Worm (Caenorhabditis elegans) whole organism, late embryonic: ENCODE measurements around the gene Y54G11A.3.
A peak's percentile ranks its signal among the peaks of the same experiment; 100 is the strongest.

ENCODE experiments used
- C08G9.2 ChIP-seq: sonication (generic microtip); optimal IDR thresholded peaks from 2 replicates; lab custom pipeline; 2016; ENCODE audit warnings: mild to moderate bottlenecking, missing genetic modification characterization, moderate library complexity, missing compliant biosample characterization
- C38D4.7 ChIP-seq: fragments of 200-800 bp; sonication (Bioruptor generic); optimal IDR thresholded peaks from 2 replicates; lab custom pipeline; 2018; ENCODE audit warnings: mild to moderate bottlenecking, missing genetic modification characterization, moderate library complexity, missing compliant biosample characterization
- F13H6.1 ChIP-seq: sonication (generic microtip); optimal IDR thresholded peaks from 2 replicates; lab custom pipeline; 2016; ENCODE audit warnings: missing genetic modification characterization, missing compliant biosample characterization
- K02D7.2 ChIP-seq: sonication (generic microtip); optimal IDR thresholded peaks from 2 replicates; lab custom pipeline; 2017; ENCODE audit warnings: mild to moderate bottlenecking, missing genetic modification characterization, missing compliant biosample characterization
- K09A11.1 ChIP-seq: sonication (generic microtip); optimal IDR thresholded peaks from 2 replicates; lab custom pipeline; 2017; ENCODE audit warnings: antibody characterized with exemption, mild to moderate bottlenecking, missing genetic modification characterization, missing compliant biosample characterization; ENCODE audit not compliant: insufficient read depth
- ahr-1 ChIP-seq: sonication (generic microtip); optimal IDR thresholded peaks from 2 replicates; lab custom pipeline; 2016; ENCODE audit warnings: missing genetic modification characterization, missing compliant biosample characterization
- ama-1 ChIP-seq: fragments of 150-350 bp; optimal IDR thresholded peaks from 2 replicates; lab custom pipeline; 2014
- ceh-14 ChIP-seq: sonication (generic microtip); optimal IDR thresholded peaks from 2 replicates; lab custom pipeline; 2016; ENCODE audit warnings: missing genotype, missing genetic modification characterization, missing compliant biosample characterization
- ceh-18 ChIP-seq: sonication (generic microtip); optimal IDR thresholded peaks from 2 replicates; lab custom pipeline; 2016; ENCODE audit warnings: missing genetic modification characterization, missing compliant biosample characterization
- ceh-19 ChIP-seq: fragments of 200-800 bp; sonication (Bioruptor generic); optimal IDR thresholded peaks from 2 replicates; lab custom pipeline; 2018; ENCODE audit warnings: mild to moderate bottlenecking, missing genetic modification characterization, missing compliant biosample characterization
- ceh-24 ChIP-seq: sonication (generic microtip); optimal IDR thresholded peaks from 2 replicates; lab custom pipeline; 2016; ENCODE audit warnings: mild to moderate bottlenecking, missing genetic modification characterization, missing compliant biosample characterization
- ceh-30 ChIP-seq: fragments of 150-350 bp; optimal IDR thresholded peaks from 2 replicates; lab custom pipeline; 2014; ENCODE audit warnings: missing biosample characterization, missing genetic modification characterization
- ceh-34 ChIP-seq: sonication (generic microtip); optimal IDR thresholded peaks from 2 replicates; lab custom pipeline; 2016; ENCODE audit warnings: mild to moderate bottlenecking, missing genetic modification characterization, missing compliant biosample characterization
- ceh-45 ChIP-seq: fragments of 200-800 bp; sonication (Bioruptor generic); IDR thresholded peaks from 2 replicates; pipeline ENCODE4 v1.3.6; 2022; ENCODE audit warnings: missing genetic modification reagents, missing genetic modification characterization, missing compliant biosample characterization
- ceh-48 ChIP-seq: sonication (generic microtip); optimal IDR thresholded peaks from 2 replicates; lab custom pipeline; 2016; ENCODE audit warnings: missing genetic modification characterization, inconsistent platforms, missing compliant biosample characterization
- ceh-6 ChIP-seq: fragments of 200-800 bp; sonication (Bioruptor generic); optimal IDR thresholded peaks from 2 replicates; lab custom pipeline; 2018; ENCODE audit warnings: mild to moderate bottlenecking, missing genetic modification characterization, missing compliant biosample characterization
- dmd-4 ChIP-seq: sonication (generic microtip); optimal IDR thresholded peaks from 2 replicates; lab custom pipeline; 2016; ENCODE audit warnings: borderline replicate concordance, missing genetic modification characterization, missing compliant biosample characterization
- elt-2 ChIP-seq: sonication (generic microtip); optimal IDR thresholded peaks from 2 replicates; lab custom pipeline; 2016; ENCODE audit warnings: missing genetic modification reagents, missing genetic modification characterization, missing compliant biosample characterization
- elt-4 ChIP-seq: sonication (generic microtip); optimal IDR thresholded peaks from 2 replicates; lab custom pipeline; 2016; ENCODE audit warnings: missing genetic modification characterization, missing compliant biosample characterization
- ets-4 ChIP-seq: sonication (generic microtip); optimal IDR thresholded peaks from 2 replicates; lab custom pipeline; 2016; ENCODE audit warnings: missing genetic modification characterization, missing compliant biosample characterization
- eyg-1 ChIP-seq: sonication (generic microtip); optimal IDR thresholded peaks from 2 replicates; lab custom pipeline; 2016; ENCODE audit warnings: missing genotype, missing genetic modification characterization, missing compliant biosample characterization
- fax-1 ChIP-seq: sonication (generic microtip); optimal IDR thresholded peaks from 2 replicates; lab custom pipeline; 2016; ENCODE audit warnings: missing genotype, missing genetic modification characterization, missing compliant biosample characterization
- fkh-10 ChIP-seq: fragments of 150-350 bp; optimal IDR thresholded peaks from 2 replicates; lab custom pipeline; 2014; ENCODE audit warnings: missing biosample characterization, missing genetic modification reagents, missing genetic modification characterization
- fkh-6 ChIP-seq: sonication (generic microtip); optimal IDR thresholded peaks from 2 replicates; lab custom pipeline; 2016; ENCODE audit warnings: missing genetic modification characterization, missing compliant biosample characterization
- gmeb-2 ChIP-seq: sonication (generic microtip); optimal IDR thresholded peaks from 2 replicates; lab custom pipeline; 2016; ENCODE audit warnings: missing genetic modification characterization, inconsistent platforms, missing compliant biosample characterization
- hlh-15 ChIP-seq: sonication (generic microtip); optimal IDR thresholded peaks from 2 replicates; lab custom pipeline; 2016; ENCODE audit warnings: missing genetic modification characterization, missing compliant biosample characterization
- hlh-6 ChIP-seq: sonication (generic microtip); optimal IDR thresholded peaks from 2 replicates; lab custom pipeline; 2016; ENCODE audit warnings: missing genotype, missing genetic modification characterization, missing compliant biosample characterization
- hlh-8 ChIP-seq: sonication (generic microtip); optimal IDR thresholded peaks from 2 replicates; lab custom pipeline; 2016; ENCODE audit warnings: missing genotype, missing genetic modification characterization, missing compliant biosample characterization
- lim-6 ChIP-seq: sonication (generic microtip); optimal IDR thresholded peaks from 2 replicates; lab custom pipeline; 2016; ENCODE audit warnings: missing genetic modification characterization, missing compliant biosample characterization
- lin-11 ChIP-seq: fragments of 200-800 bp; sonication (Bioruptor generic); optimal IDR thresholded peaks from 2 replicates; lab custom pipeline; 2018; ENCODE audit warnings: mild to moderate bottlenecking, missing genetic modification characterization, missing compliant biosample characterization
- madf-2 ChIP-seq: sonication (generic microtip); optimal IDR thresholded peaks from 2 replicates; lab custom pipeline; 2017; ENCODE audit warnings: missing genetic modification characterization, missing compliant biosample characterization
- mec-3 ChIP-seq: sonication (generic microtip); optimal IDR thresholded peaks from 2 replicates; lab custom pipeline; 2016; ENCODE audit warnings: borderline replicate concordance, missing genetic modification characterization, missing compliant biosample characterization
- nhr-232 ChIP-seq: sonication (generic microtip); optimal IDR thresholded peaks from 2 replicates; lab custom pipeline; 2016; ENCODE audit warnings: missing genetic modification characterization, missing compliant biosample characterization
- npax-4 ChIP-seq: sonication (generic microtip); optimal IDR thresholded peaks from 2 replicates; lab custom pipeline; 2016; ENCODE audit warnings: missing genetic modification characterization, missing compliant biosample characterization
- odd-2 ChIP-seq: sonication (generic microtip); optimal IDR thresholded peaks from 2 replicates; lab custom pipeline; 2017; ENCODE audit warnings: antibody characterized with exemption, mild to moderate bottlenecking, missing genetic modification characterization, missing compliant biosample characterization
- pag-3 ChIP-seq: sonication (generic microtip); optimal IDR thresholded peaks from 2 replicates; lab custom pipeline; 2016; ENCODE audit warnings: missing compliant biosample characterization, missing genetic modification characterization, borderline replicate concordance
- pat-9 ChIP-seq: fragments of 200-800 bp; sonication (Bioruptor generic); optimal IDR thresholded peaks from 2 replicates; lab custom pipeline; 2018; ENCODE audit warnings: mild to moderate bottlenecking, missing genetic modification characterization, moderate library complexity, missing compliant biosample characterization
- pha-2 ChIP-seq: sonication (generic microtip); optimal IDR thresholded peaks from 2 replicates; lab custom pipeline; 2017; ENCODE audit warnings: mild to moderate bottlenecking, missing genetic modification characterization, missing compliant biosample characterization
- pha-4 ChIP-seq: fragments of 150-350 bp; optimal IDR thresholded peaks from 2 replicates; lab custom pipeline; 2018; ENCODE audit warnings: missing biosample characterization, missing genetic modification reagents, missing genetic modification characterization
- pqm-1 ChIP-seq: sonication (generic microtip); optimal IDR thresholded peaks from 2 replicates; lab custom pipeline; 2016; ENCODE audit warnings: missing genetic modification characterization, missing compliant biosample characterization
- pros-1 ChIP-seq: fragments of 150-350 bp; optimal IDR thresholded peaks from 2 replicates; lab custom pipeline; 2014; ENCODE audit warnings: missing biosample characterization, missing genetic modification reagents, missing genetic modification characterization
- ref-2 ChIP-seq: sonication (generic microtip); optimal IDR thresholded peaks from 2 replicates; lab custom pipeline; 2016; ENCODE audit warnings: missing genetic modification characterization, missing compliant biosample characterization
- rnt-1 ChIP-seq: sonication (generic microtip); optimal IDR thresholded peaks from 2 replicates; lab custom pipeline; 2016; ENCODE audit warnings: missing genetic modification characterization, missing compliant biosample characterization
- sdc-2 ChIP-seq: sonication (generic microtip); optimal IDR thresholded peaks from 2 replicates; lab custom pipeline; 2016; ENCODE audit warnings: missing genotype, missing genetic modification characterization, missing compliant biosample characterization
- sox-2 ChIP-seq: fragments of 200-800 bp; sonication (Bioruptor generic); IDR thresholded peaks from 2 replicates; pipeline ENCODE4 v1.3.6; 2022; ENCODE audit warnings: missing genetic modification reagents, missing genetic modification characterization, missing compliant biosample characterization
- sox-4 ChIP-seq: sonication (generic microtip); optimal IDR thresholded peaks from 2 replicates; lab custom pipeline; 2017; ENCODE audit warnings: mild to moderate bottlenecking, missing genetic modification characterization, inconsistent platforms, missing compliant biosample characterization
- syd-9 ChIP-seq: sonication (generic microtip); optimal IDR thresholded peaks from 2 replicates; lab custom pipeline; 2016; ENCODE audit warnings: mild to moderate bottlenecking, missing genetic modification characterization, moderate library complexity, missing compliant biosample characterization
- tbx-2 ChIP-seq: sonication (generic microtip); optimal IDR thresholded peaks from 2 replicates; lab custom pipeline; 2016; ENCODE audit warnings: missing genetic modification characterization, missing compliant biosample characterization
- tbx-7 ChIP-seq: sonication (generic microtip); optimal IDR thresholded peaks from 2 replicates; lab custom pipeline; 2016; ENCODE audit warnings: missing genotype, missing genetic modification characterization, missing compliant biosample characterization
- unc-3 ChIP-seq, 2 experiments: fragments of 200-800 bp in 1 of 2; sonication (Bioruptor generic) in 1 of 2; sonication (generic microtip) in 1 of 2; conservative IDR thresholded peaks in 1 of 2; optimal IDR thresholded peaks in 1 of 2; 2 replicates each; pipeline versions ENCODE4 v1.3.6 to Lab custom; 2016 to 2022; ENCODE audit warnings: missing compliant biosample characterization in 2 of 2, missing genetic modification characterization in 2 of 2, missing genetic modification reagents in 1 of 2
- unc-42 ChIP-seq: sonication (generic microtip); optimal IDR thresholded peaks from 2 replicates; lab custom pipeline; 2016; ENCODE audit warnings: missing genotype, missing genetic modification characterization, missing compliant biosample characterization
- unc-55 ChIP-seq: sonication (generic microtip); optimal IDR thresholded peaks from 2 replicates; lab custom pipeline; 2017; ENCODE audit warnings: missing biosample characterization, missing genetic modification reagents, missing genetic modification characterization
- zip-5 ChIP-seq: sonication (generic microtip); optimal IDR thresholded peaks from 2 replicates; lab custom pipeline; 2016; ENCODE audit warnings: missing genetic modification characterization, missing compliant biosample characterization
- ztf-16 ChIP-seq: sonication (generic microtip); optimal IDR thresholded peaks from 2 replicates; lab custom pipeline; 2017; ENCODE audit warnings: missing genetic modification characterization, missing compliant biosample characterization

Y54G11A.3 gene

DNA sequence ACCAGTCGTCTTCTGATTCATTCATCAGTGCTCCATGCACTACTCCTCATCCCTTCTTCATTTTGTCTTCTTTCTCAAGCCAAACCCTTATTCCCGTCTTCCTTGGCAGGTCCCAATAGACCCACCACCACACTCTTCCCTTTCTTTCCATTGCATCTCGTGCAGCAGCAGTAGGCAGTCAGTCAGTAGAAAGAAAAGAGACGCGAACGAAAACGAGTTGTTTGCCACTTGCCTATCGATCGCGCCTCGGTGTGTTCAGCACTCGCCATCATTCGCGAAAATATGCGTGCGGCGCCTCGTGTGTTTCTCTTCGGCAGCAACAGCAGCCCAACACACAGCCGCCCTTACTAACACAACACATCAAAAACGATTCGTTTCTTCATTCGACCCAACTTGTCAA is 26.9 kb upstream of the Y54G11A.3 start:
- TF ChIP-seq syd-9 (tag; lab: Kevin White, UChicago) (no peak), madf-2 (tag; lab: Kevin White, UChicago) (peak; percentile 99), C38D4.7 (GFP tag; lab: Kevin White, UChicago) (no peak), K09A11.1 (tag; lab: Kevin White, UChicago) (no peak), pag-3 (tag; lab: Kevin White, UChicago) (no peak), lim-6 (tag; lab: Kevin White, UChicago) (no peak), unc-3 (GFP tag; conservative IDR thresholded peaks at IDR 0.05; lab: Robert Waterston, UW) (no peak), unc-3 (tag; optimal IDR thresholded peaks at IDR 0.05; lab: Kevin White, UChicago) (no peak), npax-4 (tag; lab: Kevin White, UChicago) (no peak), ama-1 (lab: Kevin White, UChicago) (peak; percentile 64), ahr-1 (tag; lab: Kevin White, UChicago) (no peak), zip-5 (no peak), tbx-7 (no peak), ceh-45 (no peak), ets-4 (tag; lab: Kevin White, UChicago) (no peak), odd-2 (no peak), ztf-16 (tag; lab: Kevin White, UChicago) (no peak), elt-2 (tag; lab: Kevin White, UChicago) (no peak), ceh-6 (peak; percentile 8), F13H6.1 (tag; lab: Kevin White, UChicago) (no peak), tbx-2 (tag; lab: Kevin White, UChicago) (peak; percentile 67), pqm-1 (tag; lab: Kevin White, UChicago) (no peak), elt-4 (no peak), ceh-19 (peak; percentile 33), pha-4 (no peak), mec-3 (tag; lab: Kevin White, UChicago) (peak; percentile 52), pat-9 (tag; lab: Kevin White, UChicago) (no peak), ceh-30 (no peak), sdc-2 (tag; lab: Kevin White, UChicago) (peak; percentile 30), fkh-10 (GFP tag; lab: Kevin White, UChicago) (peak; percentile 45), ceh-48 (peak; percentile 68), sox-2 (GFP tag; lab: Robert Waterston, UW) (no peak), sox-4 (tag; lab: Kevin White, UChicago) (no peak), ref-2 (tag; lab: Kevin White, UChicago) (peak; percentile 14), nhr-232 (no peak), unc-42 (tag; lab: Kevin White, UChicago) (peak; percentile 40), ceh-14 (tag; lab: Kevin White, UChicago) (no peak), gmeb-2 (tag; lab: Kevin White, UChicago) (no peak), pros-1 (no peak), pha-2 (tag; lab: Kevin White, UChicago) (no peak), hlh-15 (tag; lab: Kevin White, UChicago) (no peak), ceh-18 (tag; lab: Kevin White, UChicago) (no peak), hlh-8 (tag; lab: Kevin White, UChicago) (peak; percentile 1), eyg-1 (no peak), C08G9.2 (no peak), ceh-34 (peak; percentile 49), fkh-6 (tag; lab: Kevin White, UChicago) (no peak), K02D7.2 (tag; lab: Kevin White, UChicago) (no peak), dmd-4 (tag; lab: Kevin White, UChicago) (peak; percentile 28), ceh-24 (no peak), rnt-1 (tag; lab: Kevin White, UChicago) (no peak), hlh-6 (tag; lab: Kevin White, UChicago) (peak; percentile 19), fax-1 (tag; lab: Kevin White, UChicago) (no peak), lin-11 (tag; lab: Kevin White, UChicago) (peak; percentile 29), unc-55 (GFP tag; lab: Kevin White, UChicago) (no peak)
